Worm (Caenorhabditis elegans) whole organism, L2 larva: Measurements from ENCODE around the gene nduf-11.

Experiments
- C34F6.9 ChIP-seq: fragments of 150-350 bp; optimal IDR thresholded peaks from 2 replicates; lab custom pipeline; 2014; ENCODE audit warnings: missing biosample characterization, missing genetic modification characterization
- F13H6.1 ChIP-seq: sonication (generic microtip); optimal IDR thresholded peaks from 2 replicates; lab custom pipeline; 2016; ENCODE audit warnings: missing genetic modification characterization, missing compliant biosample characterization
- R02D3.7 ChIP-seq: fragments of 150-350 bp; optimal IDR thresholded peaks from 2 replicates; lab custom pipeline; 2014; ENCODE audit warnings: missing biosample characterization, missing genetic modification characterization
- ZK546.5 ChIP-seq: sonication (generic microtip); optimal IDR thresholded peaks from 2 replicates; lab custom pipeline; 2017; ENCODE audit warnings: missing biosample characterization, missing genetic modification characterization
- alr-1 ChIP-seq: fragments of 150-350 bp; optimal IDR thresholded peaks from 2 replicates; lab custom pipeline; 2014; ENCODE audit warnings: missing biosample characterization, missing genetic modification characterization
- aly-2 ChIP-seq: fragments of 150-350 bp; optimal IDR thresholded peaks from 2 replicates; lab custom pipeline; 2014; ENCODE audit warnings: missing biosample characterization, missing genetic modification characterization
- blmp-1 ChIP-seq: sonication (generic microtip); optimal IDR thresholded peaks from 2 replicates; lab custom pipeline; 2017; ENCODE audit warnings: missing genetic modification characterization, mild to moderate bottlenecking, missing compliant biosample characterization, antibody characterized with exemption, moderate library complexity; ENCODE audit not compliant: insufficient read depth
- ceh-16 ChIP-seq: fragments of 150-350 bp; optimal IDR thresholded peaks from 2 replicates; lab custom pipeline; 2014; ENCODE audit warnings: missing biosample characterization, missing genetic modification characterization
- crh-2 ChIP-seq: sonication (generic microtip); optimal IDR thresholded peaks from 2 replicates; lab custom pipeline; 2017; ENCODE audit warnings: missing biosample characterization, missing genetic modification characterization
- dmd-4 ChIP-seq: sonication (generic microtip); optimal IDR thresholded peaks from 2 replicates; lab custom pipeline; 2017; ENCODE audit warnings: missing biosample characterization, missing genetic modification characterization
- elt-3 ChIP-seq: sonication (generic microtip); optimal IDR thresholded peaks from 2 replicates; lab custom pipeline; 2017; ENCODE audit warnings: missing biosample characterization, missing genetic modification characterization
- fos-1 ChIP-seq: fragments of 150-350 bp; optimal IDR thresholded peaks from 2 replicates; lab custom pipeline; 2014; ENCODE audit warnings: missing biosample characterization, missing genetic modification characterization
- gmeb-1 ChIP-seq: fragments of 150-350 bp; optimal IDR thresholded peaks from 2 replicates; lab custom pipeline; 2014; ENCODE audit warnings: missing biosample characterization, missing genetic modification characterization
- lin-11 ChIP-seq: fragments of 150-350 bp; sonication (generic microtip); optimal IDR thresholded peaks from 2 replicates; lab custom pipeline; 2014; ENCODE audit warnings: missing biosample characterization, missing genetic modification characterization, inconsistent platforms, mixed read lengths
- lin-39 ChIP-seq: fragments of 150-350 bp; optimal IDR thresholded peaks from 2 replicates; lab custom pipeline; 2014; ENCODE audit warnings: missing biosample characterization, missing genetic modification reagents, missing genetic modification characterization
- lsy-2 ChIP-seq, 2 experiments: fragments of 150-350 bp in 1 of 2; sonication (generic microtip) in 1 of 2; optimal IDR thresholded peaks; 2 replicates each; lab custom pipeline; 2014 to 2017; ENCODE audit warnings: missing biosample characterization in 2 of 2, missing genetic modification characterization in 2 of 2
- mbf-1 ChIP-seq: sonication (generic microtip); optimal IDR thresholded peaks from 2 replicates; lab custom pipeline; 2017; ENCODE audit warnings: missing biosample characterization, missing genetic modification characterization
- mdl-1 ChIP-seq, 2 experiments: fragments of 150-350 bp in 1 of 2; sonication (generic microtip) in 1 of 2; optimal IDR thresholded peaks; 2 replicates each; lab custom pipeline; 2017; ENCODE audit warnings: missing biosample characterization in 2 of 2, missing genetic modification characterization in 2 of 2
- nhr-11 ChIP-seq: fragments of 150-350 bp; optimal IDR thresholded peaks from 2 replicates; lab custom pipeline; 2014; ENCODE audit warnings: missing biosample characterization, missing genetic modification characterization
- nhr-12 ChIP-seq: fragments of 150-350 bp; optimal IDR thresholded peaks from 2 replicates; lab custom pipeline; 2014; ENCODE audit warnings: missing biosample characterization, missing genetic modification characterization
- nhr-129 ChIP-seq: fragments of 150-350 bp; optimal IDR thresholded peaks from 2 replicates; lab custom pipeline; 2014; ENCODE audit warnings: missing biosample characterization, missing genetic modification characterization
- nhr-21 ChIP-seq: fragments of 150-350 bp; optimal IDR thresholded peaks from 2 replicates; lab custom pipeline; 2014; ENCODE audit warnings: missing biosample characterization, missing genetic modification characterization
- nhr-25 ChIP-seq: fragments of 150-350 bp; sonication (generic microtip); optimal IDR thresholded peaks from 3 replicates; lab custom pipeline; 2014; ENCODE audit warnings: missing biosample characterization, missing genetic modification characterization
- nhr-6 ChIP-seq: fragments of 150-350 bp; optimal IDR thresholded peaks from 2 replicates; lab custom pipeline; 2014; ENCODE audit warnings: missing biosample characterization, missing genetic modification characterization
- nhr-77 ChIP-seq: fragments of 150-350 bp; optimal IDR thresholded peaks from 2 replicates; lab custom pipeline; 2014; ENCODE audit warnings: missing biosample characterization, missing genetic modification characterization
- skn-1 ChIP-seq: sonication (generic microtip); optimal IDR thresholded peaks from 2 replicates; lab custom pipeline; 2017; ENCODE audit warnings: missing biosample characterization, missing genetic modification characterization
- sma-3 ChIP-seq: sonication (generic microtip); optimal IDR thresholded peaks from 2 replicates; lab custom pipeline; 2016; ENCODE audit warnings: missing genetic modification reagents, missing genetic modification characterization, missing compliant biosample characterization
- sma-9 ChIP-seq, 2 experiments: fragments of 150-350 bp in 1 of 2; sonication (generic microtip) in 1 of 2; optimal IDR thresholded peaks; 2 replicates each; lab custom pipeline; 2014 to 2016; ENCODE audit warnings: missing genetic modification characterization in 2 of 2, mild to moderate bottlenecking in 1 of 2, missing biosample characterization in 1 of 2, missing compliant biosample characterization in 1 of 2, missing genetic modification reagents in 1 of 2, moderate library complexity in 1 of 2
- unc-39 ChIP-seq: fragments of 150-350 bp; optimal IDR thresholded peaks from 2 replicates; lab custom pipeline; 2014; ENCODE audit warnings: missing biosample characterization, missing genetic modification characterization
- unc-55 ChIP-seq: fragments of 150-350 bp; sonication (generic microtip); optimal IDR thresholded peaks from 3 replicates; lab custom pipeline; 2014; ENCODE audit warnings: missing biosample characterization, missing genetic modification reagents, missing genetic modification characterization
- ztf-1 ChIP-seq: fragments of 200-800 bp; sonication (Bioruptor generic); conservative IDR thresholded peaks from 2 replicates; pipeline ENCODE4 v1.3.6; 2022; ENCODE audit warnings: missing genetic modification characterization, missing compliant biosample characterization
- ztf-11 ChIP-seq: sonication (generic microtip); optimal IDR thresholded peaks from 2 replicates; lab custom pipeline; 2017; ENCODE audit warnings: missing biosample characterization, missing genetic modification characterization

The nduf-11 gene

ce11 chrII:11305627-11306449 lies 39.6 kb downstream of the nduf-11 start, which contains the start of gene rsf-1:
rsf-1 (plus strand) TSS chrII:11306399.
- TF ChIP-seq nhr-12 (tag; lab: Kevin White, UChicago): no peak
- TF ChIP-seq elt-3 (tag; lab: Kevin White, UChicago): no peak
- peak in 1 of 2 experiments; percentile 25 for TF ChIP-seq lsy-2 (tag; optimal IDR thresholded peaks at IDR 0.05; lab: Kevin White, UChicago)
- TF ChIP-seq F13H6.1 (tag; lab: Kevin White, UChicago): peak; percentile 58
- peak; percentile 30 for TF ChIP-seq sma-9 (GFP tag; optimal IDR thresholded peaks at IDR 0.05; lab: Kevin White, UChicago)
- TF ChIP-seq sma-9 (tag; optimal IDR thresholded peaks at IDR 0.05; lab: Kevin White, UChicago): no peak
- TF ChIP-seq mdl-1 (tag; optimal IDR thresholded peaks at IDR 0.05; lab: Kevin White, UChicago): peak in 1 of 2 experiments; percentile 7
- TF ChIP-seq unc-55 (GFP tag; lab: Kevin White, UChicago): peak; percentile 39
- TF ChIP-seq C34F6.9 (tag; lab: Kevin White, UChicago): peak; percentile 41
- no peak for TF ChIP-seq alr-1 (tag; lab: Kevin White, UChicago)
- no peak for TF ChIP-seq dmd-4 (tag; lab: Kevin White, UChicago)
- peak; percentile 32 for TF ChIP-seq nhr-129 (tag; lab: Kevin White, UChicago)

- TF ChIP-seq aly-2 (tag; lab: Kevin White, UChicago): no peak
- no peak for TF ChIP-seq sma-9 (GFP tag; optimal IDR thresholded peaks at IDR 0.05; lab: Kevin White, UChicago)
- no peak for TF ChIP-seq sma-9 (tag; optimal IDR thresholded peaks at IDR 0.05; lab: Kevin White, UChicago)
- TF ChIP-seq crh-2 (tag; lab: Kevin White, UChicago): no peak
- TF ChIP-seq ztf-11: no peak
- TF ChIP-seq C34F6.9 (tag; lab: Kevin White, UChicago): no peak
- no peak for TF ChIP-seq blmp-1 (tag; lab: Kevin White, UChicago)
- TF ChIP-seq fos-1: no peak
- TF ChIP-seq nhr-25 (tag; lab: Kevin White, UChicago): no peak
- no peak for TF ChIP-seq nhr-21 (tag; lab: Kevin White, UChicago)
- TF ChIP-seq mbf-1 (tag; lab: Kevin White, UChicago): no peak
- TF ChIP-seq R02D3.7 (tag; lab: Kevin White, UChicago): no peak
- no peak for TF ChIP-seq skn-1 (tag; lab: Kevin White, UChicago)
- TF ChIP-seq, all 48 proteins: peak for 0
These were observed 42.8 kb downstream of the nduf-11 start, which contains the start of gene samp-1 for ce11 chrII:11302591-11302990. samp-1 (plus strand) TSS chrII:11302891.

DNA sequence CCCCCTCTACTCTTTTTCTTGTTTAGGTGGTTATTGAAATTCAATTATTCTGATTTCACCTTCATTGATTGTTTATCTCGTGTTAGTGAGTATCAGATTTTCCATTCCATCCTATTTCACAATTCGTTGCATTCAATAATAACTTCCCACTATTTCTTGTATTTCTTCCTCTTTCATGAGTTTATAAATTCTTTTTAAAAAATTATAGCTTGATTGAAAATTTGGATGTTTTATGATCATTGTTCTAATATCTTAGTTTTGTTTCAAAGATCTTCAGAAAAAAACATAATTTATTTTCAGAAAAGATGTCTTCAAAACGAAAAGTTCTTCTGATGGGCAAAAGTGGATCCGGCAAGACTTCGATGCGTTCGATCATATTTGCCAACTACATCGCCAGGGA lies 44.4 kb downstream of the nduf-11 start, which contains the start of gene raga-1:
Gene raga-1 (plus strand): TSS at position 301 of the 400 bp plus-strand sequence.
- TF ChIP-seq ztf-1 (GFP tag; lab: Robert Waterston, UW): no peak
- TF ChIP-seq lin-39 (tag; lab: Kevin White, UChicago): no peak
- TF ChIP-seq ceh-16: no peak
- TF ChIP-seq nhr-6 (tag; lab: Kevin White, UChicago): no peak
- no peak for TF ChIP-seq lin-11 (tag; lab: Kevin White, UChicago)
- TF ChIP-seq ZK546.5 (tag; lab: Kevin White, UChicago): no peak
- TF ChIP-seq blmp-1 (tag; lab: Kevin White, UChicago): no peak
- TF ChIP-seq nhr-77 (tag; lab: Kevin White, UChicago): no peak
- no peak for TF ChIP-seq crh-2 (tag; lab: Kevin White, UChicago)
- no peak for TF ChIP-seq C34F6.9 (tag; lab: Kevin White, UChicago)
- TF ChIP-seq aly-2 (tag; lab: Kevin White, UChicago): no peak
- no peak for TF ChIP-seq R02D3.7 (tag; lab: Kevin White, UChicago)

- TF ChIP-seq nhr-11 (no peak), nhr-12 (tag; lab: Kevin White, UChicago) (no peak), sma-3 (GFP tag; lab: Kevin White, UChicago) (no peak), gmeb-1 (tag; lab: Kevin White, UChicago) (peak; percentile 35), crh-2 (tag; lab: Kevin White, UChicago) (no peak), nhr-129 (tag; lab: Kevin White, UChicago) (peak; percentile 25), unc-39 (no peak), C34F6.9 (tag; lab: Kevin White, UChicago) (peak; percentile 10), lin-39 (tag; lab: Kevin White, UChicago) (no peak), sma-9 (GFP tag; optimal IDR thresholded peaks at IDR 0.05; lab: Kevin White, UChicago) (no peak), sma-9 (tag; optimal IDR thresholded peaks at IDR 0.05; lab: Kevin White, UChicago) (no peak), fos-1 (peak; percentile 31), unc-55 (GFP tag; lab: Kevin White, UChicago) (peak; percentile 25), lsy-2 (tag; optimal IDR thresholded peaks at IDR 0.05; lab: Kevin White, UChicago) (peak in 1 of 2 experiments; percentile 36), nhr-6 (tag; lab: Kevin White, UChicago) (no peak), skn-1 (tag; lab: Kevin White, UChicago) (no peak)
- TF ChIP-seq, all 48 proteins: peak for 6
These were observed 48.1 kb downstream of the nduf-11 start, which contains the start of gene saps-1 for ce11 chrII:11297217-11297738. saps-1 (plus strand) TSS chrII:11297688.
